Worm (Caenorhabditis elegans): ENCODE data around the gene mtre-1.

The mtre-1 gene

ce11 chrII:8012071-8013031 lies 38.0 kb downstream of the mtre-1 start, which contains the start of gene DH11.2 (continued):
- TF ChIP-seq lin-13 (GFP tag; optimal IDR thresholded peaks at IDR 0.05): no peak
- TF ChIP-seq nhr-47 (tag; optimal IDR thresholded peaks at IDR 0.05): no peak
- peak; percentile 37 for TF ChIP-seq mep-1 (tag; optimal IDR thresholded peaks at IDR 0.05)
- peak; percentile 39 for TF ChIP-seq snu-23 (GFP tag; optimal IDR thresholded peaks at IDR 0.05)
- no peak for TF ChIP-seq nhr-90 (tag; optimal IDR thresholded peaks at IDR 0.05; ENCODE audit: poor library complexity)
- no peak for TF ChIP-seq Y116A8C.19 (tag; optimal IDR thresholded peaks at IDR 0.05; ENCODE audit: borderline replicate concordance)
- peak; percentile 49 for TF ChIP-seq elt-2 (tag; optimal IDR thresholded peaks at IDR 0.05)
- peak; percentile 1 to 43 for TF ChIP-seq lin-35 (GFP tag; optimal IDR thresholded peaks at IDR 0.05)
- no peak for TF ChIP-seq ztf-11 (tag; optimal IDR thresholded peaks at IDR 0.05)
- no peak for TF ChIP-seq mab-9 (GFP tag; IDR thresholded peaks at IDR 0.05)
- TF ChIP-seq nhr-71 (tag; optimal IDR thresholded peaks at IDR 0.05): peak; percentile 73
- no peak for TF ChIP-seq fkh-8 (tag; optimal IDR thresholded peaks at IDR 0.05)
- no peak for TF ChIP-seq xbp-1 (tag; optimal IDR thresholded peaks at IDR 0.05)
- TF ChIP-seq nhr-237 (tag; optimal IDR thresholded peaks at IDR 0.05): no peak
- TF ChIP-seq fos-1 (tag; optimal IDR thresholded peaks at IDR 0.05): no peak
- TF ChIP-seq fkh-10 (GFP tag; optimal IDR thresholded peaks at IDR 0.05): no peak
- no peak for TF ChIP-seq nhr-28 (tag; optimal IDR thresholded peaks at IDR 0.05)
- no peak for TF ChIP-seq zip-4 (GFP tag; optimal IDR thresholded peaks at IDR 0.05)
- no peak for TF ChIP-seq nhr-77 (tag; optimal IDR thresholded peaks at IDR 0.05)
- peak in 1 of 6 experiments; percentile 56 for TF ChIP-seq elt-3 (tag; optimal IDR thresholded peaks at IDR 0.05)
- TF ChIP-seq pag-3 (tag; optimal IDR thresholded peaks at IDR 0.05; ENCODE audit: borderline replicate concordance, insufficient read depth): no peak
- no peak for TF ChIP-seq unc-62 (GFP tag; optimal IDR thresholded peaks at IDR 0.05)
- no peak for TF ChIP-seq vab-15 (tag; optimal IDR thresholded peaks at IDR 0.05)
- TF ChIP-seq F16B12.6 (tag; optimal IDR thresholded peaks at IDR 0.05): no peak
- no peak for TF ChIP-seq ceh-8 (GFP tag; optimal IDR thresholded peaks at IDR 0.05)
- TF ChIP-seq hlh-17 (GFP tag; optimal IDR thresholded peaks at IDR 0.05; ENCODE audit: borderline replicate concordance): no peak
- TF ChIP-seq lin-39 (tag; optimal IDR thresholded peaks at IDR 0.05): no peak
- no peak for TF ChIP-seq alr-1 (tag; optimal IDR thresholded peaks at IDR 0.05; ENCODE audit: borderline replicate concordance)
- TF ChIP-seq irx-1 (tag; optimal IDR thresholded peaks at IDR 0.05): no peak
- TF ChIP-seq rnt-1 (tag; optimal IDR thresholded peaks at IDR 0.05): no peak
- no peak for TF ChIP-seq sptf-1 (tag; optimal IDR thresholded peaks at IDR 0.05)
- peak; percentile 74 for TF ChIP-seq nhr-85 (tag)
- TF ChIP-seq nhr-84 (tag; optimal IDR thresholded peaks at IDR 0.05): no peak
- no peak for TF ChIP-seq nhr-11 (tag; optimal IDR thresholded peaks at IDR 0.05)
- peak; percentile 62 for TF ChIP-seq unc-130 (tag; optimal IDR thresholded peaks at IDR 0.05)
- no peak for TF ChIP-seq nhr-12 (tag; optimal IDR thresholded peaks at IDR 0.05)
- TF ChIP-seq ama-1 (optimal IDR thresholded peaks at IDR 0.05): no peak

DNA sequence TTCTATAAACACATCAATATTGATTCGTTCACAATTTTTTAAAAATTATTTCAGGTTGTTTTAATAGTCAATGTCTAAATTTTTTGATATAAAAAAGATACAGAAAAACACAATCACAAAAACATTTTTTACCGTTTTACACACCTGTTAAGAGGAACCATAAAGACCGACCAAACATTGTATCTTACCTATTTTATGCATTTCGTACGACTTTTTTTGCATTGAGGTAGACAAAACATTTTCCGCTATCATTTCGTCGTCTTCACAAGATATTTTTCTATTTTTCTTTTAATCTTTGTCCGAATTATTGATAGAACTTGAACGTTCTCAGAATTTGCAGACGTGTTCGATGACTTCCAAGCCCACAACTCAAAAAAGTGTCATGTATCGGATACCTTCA lies 42.0 kb downstream of the mtre-1 start, which contains the start of gene glna-2:
TSS of gene glna-2 (plus strand) at position 301 of the 400 bp plus-strand sequence.
- TF ChIP-seq F16B12.6 (tag; optimal IDR thresholded peaks at IDR 0.05) (no peak), lin-15B (tag; optimal IDR thresholded peaks at IDR 0.05) (no peak), xbp-1 (tag; optimal IDR thresholded peaks at IDR 0.05) (no peak), fkh-8 (tag; optimal IDR thresholded peaks at IDR 0.05) (no peak), jun-1 (tag; optimal IDR thresholded peaks at IDR 0.05) (no peak), irx-1 (tag; optimal IDR thresholded peaks at IDR 0.05) (no peak), lin-39 (tag; optimal IDR thresholded peaks at IDR 0.05) (no peak), nhr-11 (tag; optimal IDR thresholded peaks at IDR 0.05) (no peak), ces-1 (GFP tag; optimal IDR thresholded peaks at IDR 0.05) (no peak), isw-1 (GFP tag; IDR thresholded peaks at IDR 0.05) (no peak), tlp-1 (tag; optimal IDR thresholded peaks at IDR 0.05) (no peak), aha-1 (tag; optimal IDR thresholded peaks at IDR 0.05) (no peak), rnt-1 (tag; optimal IDR thresholded peaks at IDR 0.05) (no peak)

Measured in whole organism, L1 larva.